Worm (Caenorhabditis elegans) whole organism, young adult: ENCODE measurements around the gene ceh-31.

Experiments used
- B0019.2 ChIP-seq: fragments of 200-800 bp; sonication (Bioruptor generic); conservative IDR thresholded peaks from 2 replicates; pipeline ENCODE4 v1.3.6; 2022; ENCODE audit warnings: missing genetic modification reagents, missing genetic modification characterization, missing compliant biosample characterization
- C17E4.6 ChIP-seq: fragments of 200-800 bp; sonication (Bioruptor generic); IDR thresholded peaks from 2 replicates; pipeline ENCODE4 v1.3.6; 2022; ENCODE audit warnings: missing genetic modification reagents, missing genetic modification characterization, missing compliant biosample characterization
- F23B12.7 ChIP-seq: sonication (generic microtip); optimal IDR thresholded peaks from 2 replicates; lab custom pipeline; 2017; ENCODE audit warnings: missing genetic modification characterization, mild to moderate bottlenecking, missing compliant biosample characterization, antibody characterized with exemption, moderate library complexity; ENCODE audit not compliant: insufficient read depth
- F57A8.1 ChIP-seq: fragments of 200-800 bp; sonication (Bioruptor generic); optimal IDR thresholded peaks from 2 replicates; lab custom pipeline; 2018; ENCODE audit warnings: mild to moderate bottlenecking, missing genetic modification characterization, moderate library complexity, missing compliant biosample characterization
- K11D2.4 ChIP-seq: fragments of 200-800 bp; sonication (Bioruptor generic); IDR thresholded peaks from 2 replicates; pipeline ENCODE4 v1.3.6; 2022; ENCODE audit warnings: missing genetic modification reagents, missing genetic modification characterization, missing compliant biosample characterization
- Y53F4B.3 ChIP-seq: fragments of 200-800 bp; sonication (Bioruptor generic); IDR thresholded peaks from 2 replicates; pipeline ENCODE4 v1.3.6; 2022; ENCODE audit warnings: missing genetic modification reagents, missing genetic modification characterization, missing compliant biosample characterization
- Y56A3A.18 ChIP-seq: fragments of 200-800 bp; sonication (Bioruptor generic); IDR thresholded peaks from 2 replicates; pipeline ENCODE4 v1.3.6; 2022; ENCODE audit warnings: missing genetic modification reagents, missing genetic modification characterization, missing compliant biosample characterization
- akir-1 ChIP-seq: fragments of 200-800 bp; sonication (Bioruptor generic); optimal IDR thresholded peaks from 2 replicates; lab custom pipeline; 2018; ENCODE audit warnings: mild to moderate bottlenecking, missing genetic modification characterization, moderate library complexity, missing compliant biosample characterization
- athp-1 ChIP-seq: sonication (generic microtip); optimal IDR thresholded peaks from 2 replicates; lab custom pipeline; 2017; ENCODE audit warnings: mild to moderate bottlenecking, missing genetic modification characterization, missing compliant biosample characterization
- attf-3 ChIP-seq: fragments of 200-800 bp; sonication (Bioruptor generic); conservative IDR thresholded peaks from 2 replicates; pipeline ENCODE4 v1.3.6; 2022; ENCODE audit warnings: missing genetic modification reagents, missing genetic modification characterization, missing compliant biosample characterization
- ccch-3 ChIP-seq: fragments of 200-800 bp; sonication (Bioruptor generic); optimal IDR thresholded peaks from 2 replicates; lab custom pipeline; 2018; ENCODE audit warnings: mild to moderate bottlenecking, missing genetic modification characterization, missing compliant biosample characterization
- cebp-1 ChIP-seq, 2 experiments: fragments of 200-800 bp in 1 of 2; sonication (Bioruptor generic) in 1 of 2; sonication (generic microtip) in 1 of 2; IDR thresholded peaks in 1 of 2; optimal IDR thresholded peaks in 1 of 2; 2 replicates each; pipeline versions ENCODE4 v1.3.6 to Lab custom; 2017 to 2022; ENCODE audit warnings: missing compliant biosample characterization in 2 of 2, missing genetic modification characterization in 2 of 2, mild to moderate bottlenecking in 1 of 2, missing genetic modification reagents in 1 of 2, moderate library complexity in 1 of 2
- ceh-58 ChIP-seq: fragments of 200-800 bp; sonication (Bioruptor generic); IDR thresholded peaks from 2 replicates; pipeline ENCODE4 v1.3.6; 2022; ENCODE audit warnings: missing genetic modification characterization, missing compliant biosample characterization
- dpl-1 ChIP-seq: fragments of 150-350 bp; optimal IDR thresholded peaks from 2 replicates; lab custom pipeline; 2014; ENCODE audit warnings: missing biosample characterization, missing genetic modification reagents, missing genetic modification characterization
- efl-1 ChIP-seq: fragments of 150-350 bp; optimal IDR thresholded peaks from 2 replicates; lab custom pipeline; 2014; ENCODE audit warnings: missing biosample characterization, missing genetic modification reagents, missing genetic modification characterization
- egrh-3 ChIP-seq: fragments of 200-800 bp; sonication (Bioruptor generic); IDR thresholded peaks from 2 replicates; pipeline ENCODE4 v1.3.6; 2022; ENCODE audit warnings: missing genetic modification reagents, missing genetic modification characterization, missing compliant biosample characterization
- hlh-12 ChIP-seq: sonication (generic microtip); optimal IDR thresholded peaks from 2 replicates; lab custom pipeline; 2016; ENCODE audit warnings: missing genetic modification characterization, missing compliant biosample characterization
- hmg-1.2 ChIP-seq: fragments of 200-800 bp; sonication (Bioruptor generic); IDR thresholded peaks from 2 replicates; pipeline ENCODE4 v1.3.6; 2022; ENCODE audit warnings: missing genetic modification reagents, missing genetic modification characterization, missing compliant biosample characterization
- hmg-20 ChIP-seq: fragments of 200-800 bp; sonication (Bioruptor generic); IDR thresholded peaks from 2 replicates; pipeline ENCODE4 v1.3.6; 2022; ENCODE audit warnings: missing genetic modification reagents, missing genetic modification characterization, missing compliant biosample characterization
- hsf-1 ChIP-seq: fragments of 200-800 bp; sonication (Bioruptor generic); IDR thresholded peaks from 2 replicates; pipeline ENCODE4 v1.3.6; 2022; ENCODE audit warnings: missing genetic modification reagents, missing genetic modification characterization, missing compliant biosample characterization
- let-607 ChIP-seq, 2 experiments: fragments of 200-800 bp in 1 of 2; sonication (Bioruptor generic) in 1 of 2; sonication (generic microtip) in 1 of 2; optimal IDR thresholded peaks; 2 replicates each; lab custom pipeline; 2016 to 2018; ENCODE audit warnings: mild to moderate bottlenecking in 2 of 2, missing compliant biosample characterization in 2 of 2, missing genetic modification characterization in 2 of 2, moderate library complexity in 2 of 2, missing genotype in 1 of 2
- lin-35 ChIP-seq, 3 experiments: fragments of 150-350 bp in 2 of 3; sonication (generic microtip) in 1 of 3; optimal IDR thresholded peaks; 2 replicates each; lab custom pipeline; 2014 to 2018; ENCODE audit warnings: missing biosample characterization in 3 of 3, missing genetic modification characterization in 3 of 3, missing genetic modification reagents in 3 of 3
- lin-54 ChIP-seq: fragments of 200-800 bp; sonication (Bioruptor generic); optimal IDR thresholded peaks from 2 replicates; lab custom pipeline; 2018; ENCODE audit warnings: mild to moderate bottlenecking, missing genetic modification characterization, missing compliant biosample characterization
- lir-1 ChIP-seq: fragments of 200-800 bp; sonication (Bioruptor generic); conservative IDR thresholded peaks from 2 replicates; pipeline ENCODE4 v1.3.6; 2022; ENCODE audit warnings: missing genetic modification reagents, missing genetic modification characterization, missing compliant biosample characterization
- lsy-27 ChIP-seq: sonication (generic microtip); optimal IDR thresholded peaks from 2 replicates; lab custom pipeline; 2017; ENCODE audit warnings: missing genetic modification characterization, mild to moderate bottlenecking, missing compliant biosample characterization, antibody characterized with exemption, missing genotype, borderline replicate concordance; ENCODE audit not compliant: insufficient read depth
- madf-10 ChIP-seq: sonication (generic microtip); optimal IDR thresholded peaks from 2 replicates; lab custom pipeline; 2016; ENCODE audit warnings: mild to moderate bottlenecking, missing genetic modification characterization, missing compliant biosample characterization
- madf-6 ChIP-seq: fragments of 200-800 bp; sonication (Bioruptor generic); IDR thresholded peaks from 2 replicates; pipeline ENCODE4 v1.3.6; 2022; ENCODE audit warnings: missing genetic modification reagents, missing genetic modification characterization, missing compliant biosample characterization
- madf-8 ChIP-seq: fragments of 200-800 bp; sonication (Bioruptor generic); conservative IDR thresholded peaks from 2 replicates; pipeline ENCODE4 v1.3.6; 2022; ENCODE audit warnings: missing genetic modification reagents, missing genetic modification characterization, missing compliant biosample characterization
- mcd-1 ChIP-seq: fragments of 200-800 bp; sonication (Bioruptor generic); IDR thresholded peaks from 2 replicates; pipeline ENCODE4 v1.3.6; 2022; ENCODE audit warnings: missing genetic modification reagents, missing genetic modification characterization, missing compliant biosample characterization
- mxl-1 ChIP-seq: sonication (generic microtip); optimal IDR thresholded peaks from 2 replicates; lab custom pipeline; 2016; ENCODE audit warnings: missing genetic modification characterization, missing compliant biosample characterization
- nfya-1 ChIP-seq: sonication (generic microtip); optimal IDR thresholded peaks from 2 replicates; lab custom pipeline; 2017; ENCODE audit warnings: antibody characterized with exemption, missing compliant biosample characterization, missing genetic modification characterization, borderline replicate concordance; ENCODE audit not compliant: insufficient read depth
- nhr-80 ChIP-seq: sonication (generic microtip); optimal IDR thresholded peaks from 2 replicates; lab custom pipeline; 2016; ENCODE audit warnings: missing genetic modification characterization, missing compliant biosample characterization
- nhr-90 ChIP-seq: sonication (generic microtip); optimal IDR thresholded peaks from 2 replicates; lab custom pipeline; 2016; ENCODE audit warnings: missing genotype, mild to moderate bottlenecking, missing genetic modification characterization, missing compliant biosample characterization
- pbrm-1 ChIP-seq: fragments of 200-800 bp; sonication (Bioruptor generic); IDR thresholded peaks from 2 replicates; pipeline ENCODE4 v1.3.6; 2022; ENCODE audit warnings: missing genetic modification reagents, missing genetic modification characterization, missing compliant biosample characterization
- pha-4 ChIP-seq: fragments of 150-350 bp; sonication (generic microtip); optimal IDR thresholded peaks from 2 replicates; lab custom pipeline; 2014; ENCODE audit warnings: missing biosample characterization, missing genetic modification reagents, missing genetic modification characterization
- rcor-1 ChIP-seq: fragments of 200-800 bp; sonication (Bioruptor generic); IDR thresholded peaks from 2 replicates; pipeline ENCODE4 v1.3.6; 2022; ENCODE audit warnings: missing genetic modification reagents, missing genetic modification characterization, missing compliant biosample characterization
- snpc-4 ChIP-seq, 5 experiments: fragments of 150-350 bp in 1 of 5; sonication (generic microtip) in 4 of 5; optimal IDR thresholded peaks; 2 replicates each; lab custom pipeline; 2014 to 2018; ENCODE audit warnings: missing genetic modification characterization in 5 of 5, missing biosample characterization in 3 of 5, antibody characterized with exemption in 2 of 5, mild to moderate bottlenecking in 2 of 5, missing compliant biosample characterization in 2 of 5, missing genotype in 2 of 5, moderate library complexity in 2 of 5, missing genetic modification reagents in 1 of 5
- tbp1 ChIP-seq: fragments of 200-800 bp; sonication (Bioruptor generic); optimal IDR thresholded peaks from 2 replicates; lab custom pipeline; 2018; ENCODE audit warnings: mild to moderate bottlenecking, missing genetic modification characterization, missing compliant biosample characterization
- tlf-1 ChIP-seq: fragments of 200-800 bp; sonication (Bioruptor generic); optimal IDR thresholded peaks from 2 replicates; lab custom pipeline; 2018; ENCODE audit warnings: mild to moderate bottlenecking, missing genetic modification characterization, missing compliant biosample characterization
- unc-130 ChIP-seq: sonication (generic microtip); optimal IDR thresholded peaks from 2 replicates; lab custom pipeline; 2016; ENCODE audit warnings: missing genetic modification reagents, missing genetic modification characterization, missing compliant biosample characterization
- zfh-2 ChIP-seq: fragments of 200-800 bp; sonication (Bioruptor generic); conservative IDR thresholded peaks from 2 replicates; pipeline ENCODE4 v1.3.6; 2022; ENCODE audit warnings: missing genetic modification reagents, missing genetic modification characterization, missing compliant biosample characterization
- ztf-18 ChIP-seq: sonication (generic microtip); optimal IDR thresholded peaks from 2 replicates; lab custom pipeline; 2016; ENCODE audit warnings: missing genotype, mild to moderate bottlenecking, missing genetic modification characterization, missing compliant biosample characterization
- ztf-25 ChIP-seq: fragments of 200-800 bp; sonication (Bioruptor generic); IDR thresholded peaks from 2 replicates; pipeline ENCODE4 v1.3.6; 2022; ENCODE audit warnings: missing genetic modification reagents, missing genetic modification characterization, missing compliant biosample characterization
- ztf-26 ChIP-seq: sonication (generic microtip); optimal IDR thresholded peaks from 2 replicates; lab custom pipeline; 2017; ENCODE audit warnings: missing genetic modification characterization, missing compliant biosample characterization
- ztf-6 ChIP-seq: fragments of 200-800 bp; sonication (Bioruptor generic); IDR thresholded peaks from 2 replicates; pipeline ENCODE4 v1.3.6; 2022; ENCODE audit warnings: missing genetic modification reagents, missing genetic modification characterization, missing compliant biosample characterization

The ceh-31 gene

DNA sequence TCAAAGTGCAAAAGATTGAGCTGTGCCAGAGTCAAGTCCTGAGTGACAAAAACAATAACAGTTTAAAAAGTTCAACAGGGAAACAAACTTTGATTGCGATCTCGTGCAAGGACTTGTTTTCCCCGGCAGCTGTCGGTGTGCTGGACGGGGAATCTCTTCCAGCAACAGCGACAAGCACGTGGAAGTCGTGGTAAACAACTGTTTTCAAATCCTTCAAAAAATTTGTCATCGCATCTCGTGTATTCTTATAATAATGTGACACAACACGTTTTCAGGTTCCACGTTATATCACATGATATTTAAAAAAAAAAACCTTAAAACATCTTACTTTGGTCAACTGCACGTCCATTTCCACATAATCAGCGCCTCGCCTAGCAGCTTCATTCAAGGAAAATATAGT lies 38.4 kb upstream of the ceh-31 start:
- TF ChIP-seq cebp-1 (GFP tag; IDR thresholded peaks at IDR 0.05; lab: Robert Waterston, UW) (no peak), cebp-1 (tag; optimal IDR thresholded peaks at IDR 0.05; lab: Kevin White, UChicago) (peak; percentile 47), F57A8.1 (no peak), nhr-90 (tag; lab: Kevin White, UChicago) (no peak), tbp1 (no peak), zfh-2 (0 out of 2 replicates have a peak, but pooled peaks have one; percentile 28), hsf-1 (0 out of 2 replicates have a peak, but pooled peaks have one; percentile 18)

- no peak for TF ChIP-seq let-607 (tag; optimal IDR thresholded peaks at IDR 0.05; lab: Kevin White, UChicago)
- peak; percentile 57; the same call in 1 of the 2 replicates for TF ChIP-seq hmg-1.2
- no peak for TF ChIP-seq hsf-1
- no peak for TF ChIP-seq pbrm-1 (GFP tag; lab: Robert Waterston, UW)
- peak; percentile 93 for TF ChIP-seq mcd-1
- TF ChIP-seq cebp-1 (GFP tag; IDR thresholded peaks at IDR 0.05; lab: Robert Waterston, UW) = no peak
- TF ChIP-seq cebp-1 (tag; optimal IDR thresholded peaks at IDR 0.05; lab: Kevin White, UChicago) = peak; percentile 59
- TF ChIP-seq dpl-1 (GFP tag; lab: Kevin White, UChicago) = peak; percentile 51
- TF ChIP-seq ztf-18 (tag; lab: Kevin White, UChicago) = peak; percentile 28
- TF ChIP-seq efl-1 (GFP tag; lab: Kevin White, UChicago) = peak; percentile 59
- TF ChIP-seq ztf-26 = peak; percentile 9
- TF ChIP-seq ztf-6 (GFP tag; lab: Robert Waterston, UW) = no peak
- no peak for TF ChIP-seq athp-1 (tag; lab: Kevin White, UChicago)
- peak in 2 of 3 experiments; percentile 6 to 50 for TF ChIP-seq lin-35 (GFP tag; optimal IDR thresholded peaks at IDR 0.05; lab: Kevin White, UChicago)
- TF ChIP-seq nfya-1 (tag; lab: Kevin White, UChicago) = no peak
- no peak for TF ChIP-seq mxl-1 (tag; lab: Kevin White, UChicago)
- TF ChIP-seq Y56A3A.18 (GFP tag; lab: Robert Waterston, UW) = no peak
- no peak for TF ChIP-seq hlh-12 (tag; lab: Kevin White, UChicago)
- no peak for TF ChIP-seq egrh-3 (GFP tag; lab: Robert Waterston, UW)
- TF ChIP-seq unc-130 = no peak
- TF ChIP-seq C17E4.6 (GFP tag; lab: Robert Waterston, UW) = no peak
- TF ChIP-seq ceh-58 (GFP tag; lab: Robert Waterston, UW) = no peak
- TF ChIP-seq pha-4 = peak; percentile 44
- no peak for TF ChIP-seq lin-54 (GFP tag; lab: Kevin White, UChicago)
- TF ChIP-seq B0019.2 = no peak
- no peak for TF ChIP-seq ccch-3 (GFP tag; lab: Kevin White, UChicago)
- TF ChIP-seq K11D2.4 (GFP tag; lab: Robert Waterston, UW) = 0 out of 2 replicates have a peak, but pooled peaks have one; percentile 27
- TF ChIP-seq lsy-27 (tag; lab: Kevin White, UChicago) = no peak
- TF ChIP-seq attf-3 (GFP tag; lab: Robert Waterston, UW) = no peak
- TF ChIP-seq snpc-4 (GFP tag; optimal IDR thresholded peaks at IDR 0.05; lab: Kevin White, UChicago) = no peak
- peak in 1 of 4 experiments; percentile 14 for TF ChIP-seq snpc-4 (tag; optimal IDR thresholded peaks at IDR 0.05; lab: Kevin White, UChicago)
- no peak for TF ChIP-seq Y53F4B.3 (GFP tag; lab: Robert Waterston, UW)
- TF ChIP-seq tlf-1 (GFP tag; lab: Kevin White, UChicago) = no peak
- no peak for TF ChIP-seq hmg-20
- peak; percentile 46 for TF ChIP-seq nhr-80 (tag; lab: Kevin White, UChicago)
- peak; percentile 15; the same call in 1 of the 2 replicates for TF ChIP-seq madf-6 (GFP tag; lab: Robert Waterston, UW)
- TF ChIP-seq madf-8 (GFP tag; lab: Robert Waterston, UW) = no peak
- no peak for TF ChIP-seq ztf-25 (GFP tag; lab: Robert Waterston, UW)
- peak; percentile 78 for TF ChIP-seq F23B12.7 (tag; lab: Kevin White, UChicago)
- no peak for TF ChIP-seq madf-10
- no peak for TF ChIP-seq akir-1 (GFP tag; lab: Kevin White, UChicago)
- no peak for TF ChIP-seq lir-1 (GFP tag; lab: Robert Waterston, UW)
- no peak for TF ChIP-seq rcor-1 (GFP tag; lab: Robert Waterston, UW)
These were observed 35.9 kb upstream of the ceh-31 start, which contains the start of gene K10B3.5 for ce11 chrX:3106137-3106536. Gene K10B3.5 (minus strand): TSS chrX:3106479.
